Fruit fly (Drosophila melanogaster): ENCODE measurements around the gene CG3662.

The CG3662 gene

dm6 chr2L:847988-848622, 27.0 kb downstream of the CG3662 start (continued):
- TF ChIP-seq CG16779 (tag; optimal IDR thresholded peaks at IDR 0.05), result peak; percentile 31
- TF ChIP-seq CG11294 (GFP tag; IDR thresholded peaks at IDR 0.05), result no peak
- TF ChIP-seq CG10631 (GFP tag; optimal IDR thresholded peaks at IDR 0.05), result peak; percentile 81
- peak; percentile 69 for TF ChIP-seq OdsH (GFP tag; optimal IDR thresholded peaks at IDR 0.05)
- peak; percentile 53 for TF ChIP-seq Sox15 (GFP tag; optimal IDR thresholded peaks at IDR 0.05)
- TF ChIP-seq CG8632 (GFP tag; optimal IDR thresholded peaks at IDR 0.05), result peak; percentile 79
- TF ChIP-seq CG31627 (GFP tag; optimal IDR thresholded peaks at IDR 0.05), result peak; percentile 87
- TF ChIP-seq Smox (GFP tag; optimal IDR thresholded peaks at IDR 0.05), result peak; percentile 82
- TF ChIP-seq Eip75B (GFP tag; optimal IDR thresholded peaks at IDR 0.05), result peak; percentile 86
- peak; percentile 83 for TF ChIP-seq Sox14 (GFP tag; optimal IDR thresholded peaks at IDR 0.05)
- peak; percentile 90 for TF ChIP-seq svp (GFP tag)
- peak; percentile 36; the same call in 1 of the 2 replicates for TF ChIP-seq Gug (GFP tag; IDR thresholded peaks at IDR 0.05)
- TF ChIP-seq lz (GFP tag; optimal IDR thresholded peaks at IDR 0.05), result peak; percentile 88
- TF ChIP-seq spab (GFP tag; optimal IDR thresholded peaks at IDR 0.05), result peak; percentile 67
- TF ChIP-seq dac (GFP tag; optimal IDR thresholded peaks at IDR 0.05), result peak; percentile 40
- peak; percentile 54 for TF ChIP-seq CG32006 (GFP tag; optimal IDR thresholded peaks at IDR 0.05)
- TF ChIP-seq fkh (GFP tag; optimal IDR thresholded peaks at IDR 0.05), result no peak
- peak; percentile 73 for TF ChIP-seq CG10669 (GFP tag; optimal IDR thresholded peaks at IDR 0.05)
- TF ChIP-seq fd59A (GFP tag; optimal IDR thresholded peaks at IDR 0.05), result peak; percentile 59
- TF ChIP-seq Blimp-1 (GFP tag; optimal IDR thresholded peaks at IDR 0.05), result peak; percentile 63
- TF ChIP-seq CG3919 (GFP tag; optimal IDR thresholded peaks at IDR 0.05), result peak; percentile 87

dm6 chr2L:849138-849744, 28.2 kb downstream of the CG3662 start:
- TF ChIP-seq CG10631 (GFP tag; optimal IDR thresholded peaks at IDR 0.05) (no peak), svp (GFP tag) (peak; percentile 99), Eip93F (GFP tag; optimal IDR thresholded peaks at IDR 0.05) (peak; percentile 32), dsx (GFP tag; optimal IDR thresholded peaks at IDR 0.05; ENCODE audit: poor library complexity, severe bottlenecking) (no peak)

dm6 chr2L:849787-850512, 28.9 kb downstream of the CG3662 start:
- no peak for TF ChIP-seq fd85E (GFP tag; optimal IDR thresholded peaks at IDR 0.05)
- no peak for TF ChIP-seq CG31627 (GFP tag; optimal IDR thresholded peaks at IDR 0.05)
- TF ChIP-seq CG10631 (GFP tag; optimal IDR thresholded peaks at IDR 0.05), result no peak
- TF ChIP-seq topi (GFP tag; optimal IDR thresholded peaks at IDR 0.05), result no peak
- TF ChIP-seq fd59A (GFP tag; optimal IDR thresholded peaks at IDR 0.05), result no peak
- TF ChIP-seq CG1621 (tag; optimal IDR thresholded peaks at IDR 0.05), result no peak
- TF ChIP-seq CG6163 (GFP tag; IDR thresholded peaks at IDR 0.05), result no peak
- no peak for TF ChIP-seq OdsH (GFP tag; optimal IDR thresholded peaks at IDR 0.05)
- no peak for TF ChIP-seq CG11902 (GFP tag; optimal IDR thresholded peaks at IDR 0.05)
- TF ChIP-seq Eip93F (GFP tag; optimal IDR thresholded peaks at IDR 0.05), result no peak
- no peak for TF ChIP-seq lz (GFP tag; optimal IDR thresholded peaks at IDR 0.05)

dm6 chr2L:850727-851257, 29.7 kb downstream of the CG3662 start, which contains the start of gene drongo:
TSS of gene drongo (minus strand) at chr2L:851071.
- peak; percentile 13; the same call in 1 of the 3 replicates for TF ChIP-seq CG8119 (GFP tag; IDR thresholded peaks at IDR 0.05)
- TF ChIP-seq Eip93F (GFP tag; optimal IDR thresholded peaks at IDR 0.05), result no peak
- TF ChIP-seq CG11902 (GFP tag; optimal IDR thresholded peaks at IDR 0.05), result no peak
- TF ChIP-seq CG32006 (GFP tag; optimal IDR thresholded peaks at IDR 0.05), result no peak
- no peak for TF ChIP-seq CG10631 (GFP tag; optimal IDR thresholded peaks at IDR 0.05)
- no peak for TF ChIP-seq acj6 (GFP tag; optimal IDR thresholded peaks at IDR 0.05)
- TF ChIP-seq CG11294 (GFP tag; IDR thresholded peaks at IDR 0.05), result no peak
- TF ChIP-seq Sox15 (GFP tag; optimal IDR thresholded peaks at IDR 0.05), result no peak
- TF ChIP-seq Eip75B (GFP tag; optimal IDR thresholded peaks at IDR 0.05), result no peak
- no peak for TF ChIP-seq fd59A (GFP tag; optimal IDR thresholded peaks at IDR 0.05)
- TF ChIP-seq CG8632 (GFP tag; optimal IDR thresholded peaks at IDR 0.05), result no peak
- TF ChIP-seq CG11762 (GFP tag; optimal IDR thresholded peaks at IDR 0.05; ENCODE audit: insufficient read depth), result no peak
- TF ChIP-seq eg (GFP tag; IDR thresholded peaks at IDR 0.05), result peak; percentile 51; the same call in 1 of the 3 replicates
- peak; percentile 64 for TF ChIP-seq CG6163 (GFP tag; IDR thresholded peaks at IDR 0.05)
- TF ChIP-seq Hr38 (GFP tag; optimal IDR thresholded peaks at IDR 0.05), result no peak
- TF ChIP-seq CG3919 (GFP tag; optimal IDR thresholded peaks at IDR 0.05), result peak; percentile 27
- TF ChIP-seq Blimp-1 (GFP tag; optimal IDR thresholded peaks at IDR 0.05), result no peak
- no peak for TF ChIP-seq Smox (GFP tag; optimal IDR thresholded peaks at IDR 0.05)
- TF ChIP-seq cyc (GFP tag; optimal IDR thresholded peaks at IDR 0.05), result peak; percentile 15
- no peak for TF ChIP-seq CG8319 (GFP tag; optimal IDR thresholded peaks at IDR 0.05)
- peak; percentile 61 for TF ChIP-seq vri (GFP tag; optimal IDR thresholded peaks at IDR 0.05)
- no peak for TF ChIP-seq CG10669 (GFP tag; optimal IDR thresholded peaks at IDR 0.05)
- no peak for TF ChIP-seq achi (GFP tag; optimal IDR thresholded peaks at IDR 0.05)
- TF ChIP-seq net (GFP tag; optimal IDR thresholded peaks at IDR 0.05), result peak; percentile 21
- peak; percentile 27 for TF ChIP-seq Met (GFP tag; optimal IDR thresholded peaks at IDR 0.05)
- peak; percentile 18 for TF ChIP-seq topi (GFP tag; optimal IDR thresholded peaks at IDR 0.05)
- no peak for TF ChIP-seq fd85E (GFP tag; optimal IDR thresholded peaks at IDR 0.05)

All from whole organism, prepupa.